Fruit fly (Drosophila melanogaster) whole organism, prepupa: Measurements from ENCODE around the gene c12.1.

Experiments used
- CG11902 ChIP-seq: fragments of 200-800 bp; sonication (Bioruptor generic); optimal IDR thresholded peaks from 3 replicates; lab custom pipeline; 2016; ENCODE audit warnings: missing biosample characterization, missing genetic modification characterization
- Lpt ChIP-seq: fragments of 200-800 bp; sonication (Bioruptor generic); optimal IDR thresholded peaks from 3 replicates; lab custom pipeline; 2016; ENCODE audit warnings: missing biosample characterization, missing genetic modification characterization
- svp ChIP-seq: fragments of 200-800 bp; sonication (Bioruptor generic); peaks from one replicate; lab custom pipeline; 2016; ENCODE audit warnings: missing biosample characterization, missing genetic modification characterization

- TF ChIP-seq CG11902 (GFP tag; lab: Kevin White, UChicago) (no peak), svp (GFP tag; lab: Kevin White, UChicago) (no peak), Lpt (GFP tag; lab: Kevin White, UChicago) (no peak)
Measured at dm6 chrX:9291270-9291669, 27.8 kb downstream of the c12.1 start.
